Worm (Caenorhabditis elegans): ENCODE data around the gene emg-1.

ce11 chrIII:10632590-10633402, 16.5 kb upstream of the emg-1 start, which contains the start of gene Y39A1A.10:
- TF ChIP-seq B0035.1 (tag; optimal IDR thresholded peaks at IDR 0.05) (no peak), hrde-1 (tag; optimal IDR thresholded peaks at IDR 0.05; ENCODE audit: borderline replicate concordance) (no peak), snpc-4 (GFP tag; optimal IDR thresholded peaks at IDR 0.05) (no peak), snpc-4 (tag; optimal IDR thresholded peaks at IDR 0.05) (no peak), lin-40 (tag; optimal IDR thresholded peaks at IDR 0.05) (no peak), ccch-3 (GFP tag; optimal IDR thresholded peaks at IDR 0.05) (no peak), ceh-40 (GFP tag; IDR thresholded peaks at IDR 0.05) (no peak), tlf-1 (GFP tag; optimal IDR thresholded peaks at IDR 0.05) (no peak), lin-35 (GFP tag; optimal IDR thresholded peaks at IDR 0.05) (no peak), lag-1 (GFP tag; IDR thresholded peaks at IDR 0.05) (no peak)

All from whole organism, young adult.